Worm (Caenorhabditis elegans) whole organism, L3 larva: ENCODE measurements around the gene nlp-17.

Experiments used
- R02D3.7 ChIP-seq: fragments of 150-350 bp; optimal IDR thresholded peaks from 2 replicates; lab custom pipeline; 2014; ENCODE audit warnings: missing biosample characterization, missing genetic modification characterization
- ama-1 ChIP-seq: fragments of 150-350 bp; optimal IDR thresholded peaks from 2 replicates; lab custom pipeline; 2018
- ceh-16 ChIP-seq: sonication (generic microtip); optimal IDR thresholded peaks from 2 replicates; lab custom pipeline; 2017; ENCODE audit warnings: missing biosample characterization, missing genetic modification characterization
- ceh-28 ChIP-seq: fragments of 150-350 bp; optimal IDR thresholded peaks from 2 replicates; lab custom pipeline; 2014; ENCODE audit warnings: missing biosample characterization, missing genetic modification reagents, missing genetic modification characterization
- ceh-82 ChIP-seq: fragments of 150-350 bp; optimal IDR thresholded peaks from 2 replicates; lab custom pipeline; 2014; ENCODE audit warnings: missing biosample characterization, missing genetic modification characterization
- ceh-9 ChIP-seq: sonication (generic microtip); optimal IDR thresholded peaks from 2 replicates; lab custom pipeline; 2018; ENCODE audit warnings: missing biosample characterization, missing genetic modification characterization
- daf-12 ChIP-seq: fragments of 150-350 bp; optimal IDR thresholded peaks from 2 replicates; lab custom pipeline; 2014; ENCODE audit warnings: missing biosample characterization, missing genetic modification reagents, missing genetic modification characterization
- egl-27 ChIP-seq: sonication (generic microtip); optimal IDR thresholded peaks from 4 replicates; lab custom pipeline; 2017; ENCODE audit warnings: missing biosample characterization, missing genetic modification reagents, missing genetic modification characterization
- egl-5 ChIP-seq: fragments of 150-350 bp; optimal IDR thresholded peaks from 2 replicates; lab custom pipeline; 2017; ENCODE audit warnings: missing biosample characterization, missing genetic modification reagents, missing genetic modification characterization, inconsistent platforms
- elt-1 ChIP-seq: fragments of 150-350 bp; optimal IDR thresholded peaks from 2 replicates; lab custom pipeline; 2014; ENCODE audit warnings: missing biosample characterization, missing genetic modification characterization
- elt-2 ChIP-seq: sonication (generic microtip); optimal IDR thresholded peaks from 2 replicates; lab custom pipeline; 2016; ENCODE audit warnings: missing genetic modification reagents, mild to moderate bottlenecking, missing genetic modification characterization, missing compliant biosample characterization
- elt-3 ChIP-seq, 3 experiments: fragments of 150-350 bp in 1 of 3; sonication (generic microtip) in 2 of 3; optimal IDR thresholded peaks; 2 replicates in 2 of 3; 4 replicates in 1 of 3; lab custom pipeline; 2014 to 2017; ENCODE audit warnings: missing biosample characterization in 3 of 3, missing genetic modification characterization in 3 of 3
- fkh-2 ChIP-seq: fragments of 150-350 bp; optimal IDR thresholded peaks from 2 replicates; lab custom pipeline; 2014; ENCODE audit warnings: missing biosample characterization, missing genetic modification reagents, missing genetic modification characterization
- fos-1 ChIP-seq: fragments of 150-350 bp; optimal IDR thresholded peaks from 2 replicates; lab custom pipeline; 2014; ENCODE audit warnings: missing biosample characterization, missing genetic modification characterization
- hmg-11 ChIP-seq: sonication (generic microtip); optimal IDR thresholded peaks from 2 replicates; lab custom pipeline; 2016; ENCODE audit warnings: missing genetic modification characterization, missing compliant biosample characterization
- jun-1 ChIP-seq: fragments of 150-350 bp; optimal IDR thresholded peaks from 2 replicates; lab custom pipeline; 2014; ENCODE audit warnings: missing biosample characterization, missing genetic modification reagents, missing genetic modification characterization
- lin-15B ChIP-seq: fragments of 150-350 bp; optimal IDR thresholded peaks from 2 replicates; lab custom pipeline; 2014; ENCODE audit warnings: missing biosample characterization, missing genetic modification characterization
- lsy-12 ChIP-seq: sonication (generic microtip); optimal IDR thresholded peaks from 2 replicates; lab custom pipeline; 2016; ENCODE audit warnings: mild to moderate bottlenecking, missing genetic modification characterization, missing compliant biosample characterization
- mdl-1 ChIP-seq: fragments of 150-350 bp; optimal IDR thresholded peaks from 2 replicates; lab custom pipeline; 2014; ENCODE audit warnings: missing biosample characterization, missing genetic modification characterization
- mml-1 ChIP-seq: fragments of 150-350 bp; sonication (generic microtip); optimal IDR thresholded peaks from 3 replicates; lab custom pipeline; 2014; ENCODE audit warnings: missing biosample characterization, missing genetic modification characterization
- nfya-1 ChIP-seq: sonication (generic microtip); optimal IDR thresholded peaks from 2 replicates; lab custom pipeline; 2017; ENCODE audit warnings: missing genetic modification characterization, mild to moderate bottlenecking, missing compliant biosample characterization, antibody characterized with exemption, moderate library complexity; ENCODE audit not compliant: insufficient read depth
- nhr-11 ChIP-seq: fragments of 150-350 bp; optimal IDR thresholded peaks from 2 replicates; lab custom pipeline; 2014; ENCODE audit warnings: missing biosample characterization, missing genetic modification characterization
- nhr-12 ChIP-seq: fragments of 150-350 bp; optimal IDR thresholded peaks from 2 replicates; lab custom pipeline; 2014; ENCODE audit warnings: missing biosample characterization, missing genetic modification characterization
- nhr-23 ChIP-seq: fragments of 150-350 bp; optimal IDR thresholded peaks from 2 replicates; lab custom pipeline; 2014; ENCODE audit warnings: missing biosample characterization, missing genetic modification reagents, missing genetic modification characterization
- nhr-28 ChIP-seq: fragments of 150-350 bp; optimal IDR thresholded peaks from 2 replicates; lab custom pipeline; 2014; ENCODE audit warnings: missing biosample characterization, missing genetic modification characterization
- nhr-67 ChIP-seq: fragments of 150-350 bp; optimal IDR thresholded peaks from 2 replicates; lab custom pipeline; 2014; ENCODE audit warnings: missing biosample characterization, missing genetic modification characterization
- nhr-76 ChIP-seq: fragments of 150-350 bp; sonication (generic microtip); optimal IDR thresholded peaks from 5 replicates; lab custom pipeline; 2014; ENCODE audit warnings: missing biosample characterization, missing genetic modification characterization
- nhr-77 ChIP-seq: fragments of 150-350 bp; optimal IDR thresholded peaks from 2 replicates; lab custom pipeline; 2014; ENCODE audit warnings: missing biosample characterization, missing genetic modification characterization
- pha-4 ChIP-seq: fragments of 150-350 bp; optimal IDR thresholded peaks from 2 replicates; lab custom pipeline; 2014; ENCODE audit warnings: missing biosample characterization, missing genetic modification reagents, missing genetic modification characterization
- pqm-1 ChIP-seq: fragments of 150-350 bp; optimal IDR thresholded peaks from 2 replicates; lab custom pipeline; 2017; ENCODE audit warnings: missing biosample characterization, missing genetic modification characterization, inconsistent platforms
- sea-2 ChIP-seq: fragments of 150-350 bp; sonication (generic microtip); optimal IDR thresholded peaks from 4 replicates; lab custom pipeline; 2014; ENCODE audit warnings: missing biosample characterization, missing genetic modification reagents, missing genetic modification characterization
- skn-1 ChIP-seq: fragments of 150-350 bp; optimal IDR thresholded peaks from 2 replicates; lab custom pipeline; 2014; ENCODE audit warnings: missing biosample characterization, missing genetic modification characterization
- snpc-4 ChIP-seq: fragments of 150-350 bp; optimal IDR thresholded peaks from 2 replicates; lab custom pipeline; 2014; ENCODE audit warnings: missing biosample characterization, missing genetic modification characterization
- tbx-2 ChIP-seq: sonication (generic microtip); optimal IDR thresholded peaks from 2 replicates; lab custom pipeline; 2016; ENCODE audit warnings: mild to moderate bottlenecking, missing genetic modification characterization, missing compliant biosample characterization
- unc-62 ChIP-seq: fragments of 150-350 bp; sonication (generic microtip); optimal IDR thresholded peaks from 4 replicates; lab custom pipeline; 2014; ENCODE audit warnings: missing biosample characterization, missing genetic modification reagents, missing genetic modification characterization
- zag-1 ChIP-seq: fragments of 150-350 bp; optimal IDR thresholded peaks from 2 replicates; lab custom pipeline; 2014; ENCODE audit warnings: missing biosample characterization, missing genetic modification characterization

The nlp-17 gene

ce11 chrIV:13525223-13525622, 19.7 kb upstream of the nlp-17 start:
- TF ChIP-seq fkh-2 = no peak
- no peak for TF ChIP-seq mdl-1 (tag; lab: Kevin White, UChicago)
- TF ChIP-seq nfya-1 (tag; lab: Kevin White, UChicago) = peak; percentile 87
- no peak for TF ChIP-seq elt-1 (tag; lab: Kevin White, UChicago)
- TF ChIP-seq skn-1 (tag; lab: Kevin White, UChicago) = no peak
- no peak for TF ChIP-seq pqm-1 (tag; lab: Kevin White, UChicago)
- no peak for TF ChIP-seq elt-2 (tag; lab: Kevin White, UChicago)
- TF ChIP-seq snpc-4 (tag; lab: Kevin White, UChicago) = no peak

- TF ChIP-seq skn-1 (tag; lab: Kevin White, UChicago) = no peak
- peak; percentile 68 for TF ChIP-seq pha-4 (tag; lab: Kevin White, UChicago)
- no peak for TF ChIP-seq pqm-1 (tag; lab: Kevin White, UChicago)
- no peak for TF ChIP-seq zag-1 (tag; lab: Kevin White, UChicago)
- no peak for TF ChIP-seq R02D3.7 (tag; lab: Kevin White, UChicago)
- TF ChIP-seq egl-5 = no peak
- no peak for TF ChIP-seq ceh-16 (tag; lab: Kevin White, UChicago)
- TF ChIP-seq nhr-76 = no peak
- TF ChIP-seq hmg-11 = peak; percentile 71
- TF ChIP-seq nhr-28 (tag; lab: Kevin White, UChicago) = no peak
- no peak for TF ChIP-seq sea-2
- TF ChIP-seq snpc-4 (tag; lab: Kevin White, UChicago) = no peak
- TF ChIP-seq ceh-28 (tag; lab: Kevin White, UChicago) = peak; percentile 35
- TF ChIP-seq lsy-12 (tag; lab: Kevin White, UChicago) = no peak
- TF ChIP-seq elt-3 (tag; optimal IDR thresholded peaks at IDR 0.05; lab: Kevin White, UChicago) = no peak
- no peak for TF ChIP-seq elt-1 (tag; lab: Kevin White, UChicago)
- no peak for TF ChIP-seq fos-1 (tag; lab: Kevin White, UChicago)
- TF ChIP-seq nhr-77 (tag; lab: Kevin White, UChicago) = no peak
- peak; percentile 46 for TF ChIP-seq nfya-1 (tag; lab: Kevin White, UChicago)
- TF ChIP-seq lin-15B = peak; percentile 8
- TF ChIP-seq ceh-82 (tag; lab: Kevin White, UChicago) = no peak
- no peak for TF ChIP-seq unc-62 (GFP tag; lab: Kevin White, UChicago)
- TF ChIP-seq mml-1 = no peak
- no peak for TF ChIP-seq ceh-9
Observed at ce11 chrIV:13521785-13522184, 16.2 kb upstream of the nlp-17 start, which contains the start of gene dcap-2. dcap-2 (minus strand) TSS chrIV:13521870.

- TF ChIP-seq daf-12 (tag; lab: Kevin White, UChicago) = no peak
- TF ChIP-seq ama-1 (lab: Kevin White, UChicago) = peak; percentile 11
Observed at ce11 chrIV:13513010-13513409, 7.4 kb upstream of the nlp-17 start.

- TF ChIP-seq nhr-11 (no peak), nhr-12 (tag; lab: Kevin White, UChicago) (no peak), tbx-2 (tag; lab: Kevin White, UChicago) (no peak), ceh-28 (tag; lab: Kevin White, UChicago) (no peak), nhr-67 (no peak), unc-62 (GFP tag; lab: Kevin White, UChicago) (no peak), jun-1 (tag; lab: Kevin White, UChicago) (no peak), egl-27 (tag; lab: Kevin White, UChicago) (no peak), mdl-1 (tag; lab: Kevin White, UChicago) (no peak), elt-1 (tag; lab: Kevin White, UChicago) (no peak), daf-12 (tag; lab: Kevin White, UChicago) (no peak), nhr-23 (tag; lab: Kevin White, UChicago) (no peak), pqm-1 (tag; lab: Kevin White, UChicago) (no peak)
- TF ChIP-seq, all 47 proteins: peak for 0
Observed at ce11 chrIV:13512112-13512569, 6.6 kb upstream of the nlp-17 start, which contains the start of gene puf-3. puf-3 (minus strand) TSS chrIV:13512162.
